Fruit fly (Drosophila melanogaster) whole organism, embryonic: Measurements from ENCODE around the gene CG13258.

Experiments
- ATbp ChIP-seq: fragments of 200-800 bp; sonication (Bioruptor generic); optimal IDR thresholded peaks from 2 replicates; lab custom pipeline; 2017; ENCODE audit warnings: missing biosample characterization, mild to moderate bottlenecking, missing genetic modification characterization, missing genetic modification reagents
- Atf3 ChIP-seq: fragments of 200-800 bp; sonication (Bioruptor generic); optimal IDR thresholded peaks from 3 replicates; lab custom pipeline; 2016; ENCODE audit warnings: missing biosample characterization, missing genetic modification characterization
- Atf6 ChIP-seq: fragments of 200-800 bp; sonication (Bioruptor generic); IDR thresholded peaks from 2 replicates; pipeline ENCODE4 v1.3.6; 2022; ENCODE audit warnings: missing biosample characterization, missing genetic modification characterization
- BEAF-32 ChIP-seq: fragments of 200-800 bp; sonication (Bioruptor generic); optimal IDR thresholded peaks from 3 replicates; lab custom pipeline; 2017; ENCODE audit warnings: missing biosample characterization, missing genetic modification characterization, mild to moderate bottlenecking, moderate library complexity, missing genetic modification reagents
- Bgb ChIP-seq: fragments of 200-800 bp; sonication (Bioruptor generic); IDR thresholded peaks from 2 replicates; pipeline ENCODE4 v1.3.6; 2022; ENCODE audit warnings: missing biosample characterization, missing genetic modification characterization; ENCODE audit not compliant: partially characterized antibody
- CG10321 ChIP-seq: fragments of 200-800 bp; sonication (Bioruptor generic); IDR thresholded peaks from 2 replicates; pipeline ENCODE4 v1.3.6; 2022; ENCODE audit warnings: missing biosample characterization, missing genetic modification characterization
- CG12155 ChIP-seq: fragments of 200-800 bp; sonication (Bioruptor generic); optimal IDR thresholded peaks from 3 replicates; lab custom pipeline; 2016; ENCODE audit warnings: missing biosample characterization, missing genetic modification characterization
- CG13296 ChIP-seq: fragments of 200-800 bp; sonication (Bioruptor generic); optimal IDR thresholded peaks from 3 replicates; lab custom pipeline; 2018; ENCODE audit warnings: missing biosample characterization, mild to moderate bottlenecking, missing genetic modification characterization
- CG13424 ChIP-seq: fragments of 200-800 bp; sonication (Bioruptor generic); optimal IDR thresholded peaks from 2 replicates; lab custom pipeline; 2019; ENCODE audit warnings: missing biosample characterization, mild to moderate bottlenecking, missing genetic modification characterization, moderate library complexity
- CG13775 ChIP-seq: fragments of 200-800 bp; sonication (Bioruptor generic); optimal IDR thresholded peaks from 3 replicates; lab custom pipeline; 2017; ENCODE audit warnings: missing biosample characterization, mild to moderate bottlenecking, missing genetic modification characterization
- CG14014 ChIP-seq: fragments of 200-800 bp; sonication (Bioruptor generic); IDR thresholded peaks from 2 replicates; pipeline ENCODE4 v1.3.6; 2022; ENCODE audit warnings: missing biosample characterization, missing genetic modification characterization
- CG1602 ChIP-seq: fragments of 200-800 bp; sonication (Bioruptor generic); optimal IDR thresholded peaks from 3 replicates; lab custom pipeline; 2016; ENCODE audit warnings: missing biosample characterization, missing genetic modification characterization
- CG17328 ChIP-seq: fragments of 200-800 bp; sonication (Bioruptor generic); IDR thresholded peaks from 2 replicates; pipeline ENCODE4 v1.3.6; 2022; ENCODE audit warnings: missing biosample characterization, missing genetic modification characterization
- CG1792 ChIP-seq: fragments of 200-800 bp; sonication (Bioruptor generic); optimal IDR thresholded peaks from 2 replicates; lab custom pipeline; 2016; ENCODE audit warnings: missing biosample characterization, missing genetic modification characterization
- CG18619 ChIP-seq: fragments of 200-800 bp; sonication (Bioruptor generic); optimal IDR thresholded peaks from 3 replicates; lab custom pipeline; 2017; ENCODE audit warnings: missing biosample characterization, mild to moderate bottlenecking, missing genetic modification characterization
- CG2120 ChIP-seq: fragments of 200-800 bp; sonication (Bioruptor generic); optimal IDR thresholded peaks from 3 replicates; lab custom pipeline; 2016; ENCODE audit warnings: missing biosample characterization, missing genetic modification characterization
- CG3065 ChIP-seq: fragments of 200-800 bp; sonication (Bioruptor generic); optimal IDR thresholded peaks from 2 replicates; lab custom pipeline; 2016; ENCODE audit warnings: missing biosample characterization, missing genetic modification characterization
- CG31388 ChIP-seq: fragments of 200-800 bp; sonication (Bioruptor generic); optimal IDR thresholded peaks from 2 replicates; lab custom pipeline; 2016; ENCODE audit warnings: missing biosample characterization, missing genetic modification characterization
- CG7745 ChIP-seq: fragments of 200-800 bp; sonication (Bioruptor generic); optimal IDR thresholded peaks from 2 replicates; lab custom pipeline; 2018; ENCODE audit warnings: missing biosample characterization, mild to moderate bottlenecking, missing genetic modification characterization, moderate library complexity
- CG7839 ChIP-seq: fragments of 200-800 bp; sonication (Bioruptor generic); optimal IDR thresholded peaks from 3 replicates; lab custom pipeline; 2018; ENCODE audit warnings: missing biosample characterization, mild to moderate bottlenecking, missing genetic modification characterization, moderate library complexity
- CG9609 ChIP-seq: fragments of 200-800 bp; sonication (Bioruptor generic); optimal IDR thresholded peaks from 3 replicates; lab custom pipeline; 2016; ENCODE audit warnings: missing biosample characterization, missing genetic modification characterization
- CG9797 ChIP-seq: fragments of 200-800 bp; sonication (Bioruptor generic); optimal IDR thresholded peaks from 3 replicates; lab custom pipeline; 2018; ENCODE audit warnings: missing biosample characterization, mild to moderate bottlenecking, missing genetic modification characterization
- Fer2 ChIP-seq: fragments of 200-800 bp; sonication (Bioruptor generic); optimal IDR thresholded peaks from 2 replicates; lab custom pipeline; 2018; ENCODE audit warnings: missing biosample characterization, mild to moderate bottlenecking, missing genetic modification characterization, moderate library complexity
- HLHmδ ChIP-seq: fragments of 200-800 bp; sonication (Bioruptor generic); optimal IDR thresholded peaks from 2 replicates; lab custom pipeline; 2018; ENCODE audit warnings: missing biosample characterization, mild to moderate bottlenecking, missing genetic modification characterization, moderate library complexity
- Hr39 ChIP-seq: fragments of >200 bp; optimal IDR thresholded peaks from 2 replicates; lab custom pipeline; 2017
- Hsf ChIP-seq: fragments of 200-800 bp; sonication (Bioruptor generic); optimal IDR thresholded peaks from 3 replicates; lab custom pipeline; 2016; ENCODE audit warnings: missing biosample characterization, missing genetic modification characterization
- MTF-1 ChIP-seq: fragments of 200-800 bp; sonication (Bioruptor generic); optimal IDR thresholded peaks from 2 replicates; lab custom pipeline; 2018; ENCODE audit warnings: missing biosample characterization, mild to moderate bottlenecking, missing genetic modification characterization, borderline replicate concordance
- Nf-YC ChIP-seq: fragments of 200-800 bp; optimal IDR thresholded peaks from 3 replicates; lab custom pipeline; 2019; ENCODE audit warnings: missing biosample characterization, mild to moderate bottlenecking, missing genetic modification characterization, moderate library complexity
- PHDP ChIP-seq: fragments of 200-800 bp; sonication (Bioruptor generic); optimal IDR thresholded peaks from 3 replicates; lab custom pipeline; 2018; ENCODE audit warnings: missing biosample characterization, mild to moderate bottlenecking, missing genetic modification characterization, moderate library complexity
- Sox102F ChIP-seq: fragments of 200-800 bp; sonication (Bioruptor generic); optimal IDR thresholded peaks from 2 replicates; lab custom pipeline; 2018; ENCODE audit warnings: missing biosample characterization, mild to moderate bottlenecking, missing genetic modification characterization, moderate library complexity
- Ssrp ChIP-seq: fragments of 200-800 bp; sonication (Bioruptor generic); optimal IDR thresholded peaks from 2 replicates; lab custom pipeline; 2018; ENCODE audit warnings: missing biosample characterization, mild to moderate bottlenecking, missing genetic modification characterization, moderate library complexity
- Taf1 ChIP-seq: fragments of 200-800 bp; sonication (Bioruptor generic); IDR thresholded peaks from 2 replicates; pipeline ENCODE4 v1.3.6; 2022; ENCODE audit warnings: missing biosample characterization, missing genetic modification characterization
- Xbp1 ChIP-seq: fragments of 200-800 bp; sonication (Bioruptor generic); optimal IDR thresholded peaks from 3 replicates; lab custom pipeline; 2016; ENCODE audit warnings: missing biosample characterization, mild to moderate bottlenecking, missing genetic modification characterization
- aop ChIP-seq: fragments of 200-800 bp; sonication (Bioruptor generic); IDR thresholded peaks from 2 replicates; pipeline ENCODE4 v1.3.6; 2022; ENCODE audit warnings: missing biosample characterization, missing genetic modification characterization
- bab2 ChIP-seq: fragments of 200-800 bp; sonication (Bioruptor generic); optimal IDR thresholded peaks from 2 replicates; lab custom pipeline; 2016; ENCODE audit warnings: missing biosample characterization, missing genetic modification characterization
- chm ChIP-seq: fragments of 200-800 bp; sonication (Bioruptor generic); IDR thresholded peaks from 2 replicates; pipeline ENCODE4 v1.3.6; 2022; ENCODE audit warnings: missing biosample characterization, missing genetic modification characterization
- emc ChIP-seq: fragments of 200-800 bp; sonication (Bioruptor generic); optimal IDR thresholded peaks from 2 replicates; lab custom pipeline; 2016; ENCODE audit warnings: missing biosample characterization, missing genetic modification characterization
- ewg ChIP-seq: fragments of 200-800 bp; sonication (Bioruptor generic); optimal IDR thresholded peaks from 3 replicates; lab custom pipeline; 2017; ENCODE audit warnings: mild to moderate bottlenecking, missing biosample characterization, missing genetic modification reagents, missing genetic modification characterization
- fd64A ChIP-seq: fragments of 200-800 bp; sonication (Bioruptor generic); optimal IDR thresholded peaks from 3 replicates; lab custom pipeline; 2018; ENCODE audit warnings: missing biosample characterization, mild to moderate bottlenecking, missing genetic modification characterization
- grn ChIP-seq: fragments of 200-800 bp; sonication (Bioruptor generic); optimal IDR thresholded peaks from 3 replicates; lab custom pipeline; 2017; ENCODE audit warnings: missing biosample characterization, missing genetic modification characterization
- jumu ChIP-seq: fragments of 200-800 bp; sonication (Bioruptor generic); optimal IDR thresholded peaks from 3 replicates; lab custom pipeline; 2016; ENCODE audit warnings: missing biosample characterization, missing genetic modification characterization
- lab ChIP-seq: fragments of 200-800 bp; sonication (Bioruptor generic); optimal IDR thresholded peaks from 3 replicates; lab custom pipeline; 2017; ENCODE audit warnings: missing biosample characterization, missing genetic modification characterization, mild to moderate bottlenecking, moderate library complexity, missing genetic modification reagents
- maf-S ChIP-seq: fragments of 200-800 bp; sonication (Bioruptor generic); optimal IDR thresholded peaks from 2 replicates; lab custom pipeline; 2016; ENCODE audit warnings: missing biosample characterization, missing genetic modification characterization
- rib ChIP-seq: fragments of 200-800 bp; sonication (Bioruptor generic); IDR thresholded peaks from 2 replicates; pipeline ENCODE4 v1.3.6; 2022; ENCODE audit warnings: missing biosample characterization, missing genetic modification characterization
- slou ChIP-seq: fragments of 200-800 bp; sonication (Bioruptor generic); optimal IDR thresholded peaks from 3 replicates; lab custom pipeline; 2016; ENCODE audit warnings: missing biosample characterization, missing genetic modification characterization
- sqz ChIP-seq: fragments of 200-800 bp; sonication (Bioruptor generic); optimal IDR thresholded peaks from 3 replicates; lab custom pipeline; 2018; ENCODE audit warnings: missing biosample characterization, mild to moderate bottlenecking, missing genetic modification characterization
- sr ChIP-seq: fragments of 200-800 bp; sonication (Bioruptor generic); IDR thresholded peaks from 3 replicates; pipeline ENCODE4 v1.3.6; 2022; ENCODE audit warnings: missing biosample characterization, missing genetic modification characterization
- tll ChIP-seq, 2 experiments: fragments of 200-800 bp in 1 of 2; fragments of >200 bp in 1 of 2; sonication (Bioruptor generic) in 1 of 2; optimal IDR thresholded peaks; 2 replicates each; lab custom pipeline; 2017 to 2019; ENCODE audit warnings: missing biosample characterization in 2 of 2, missing genetic modification characterization in 2 of 2, mild to moderate bottlenecking in 1 of 2, moderate library complexity in 1 of 2
- trem ChIP-seq: fragments of 200-800 bp; optimal IDR thresholded peaks from 3 replicates; lab custom pipeline; 2019; ENCODE audit warnings: missing biosample characterization, mild to moderate bottlenecking, missing genetic modification characterization, moderate library complexity
- tx ChIP-seq: fragments of 200-800 bp; sonication (Bioruptor generic); optimal IDR thresholded peaks from 2 replicates; lab custom pipeline; 2016; ENCODE audit warnings: missing biosample characterization, missing genetic modification characterization
- unpg ChIP-seq: fragments of 200-800 bp; sonication (Bioruptor generic); optimal IDR thresholded peaks from 3 replicates; lab custom pipeline; 2018; ENCODE audit warnings: missing biosample characterization, mild to moderate bottlenecking, missing genetic modification characterization, moderate library complexity

The CG13258 gene

dm6 chr2L:16272730-16273129 is 20.1 kb downstream of the CG13258 start (continued):
- no peak for TF ChIP-seq CG31388 (GFP tag; lab: Kevin White, UChicago)
- no peak for TF ChIP-seq slou (GFP tag; lab: Kevin White, UChicago)
- peak; percentile 16 for TF ChIP-seq unpg (GFP tag; lab: Kevin White, UChicago)
- no peak for TF ChIP-seq Taf1 (GFP tag; lab: Robert Waterston, UW)
- TF ChIP-seq sr: no peak; the same call in 2 of the 3 replicates
- peak; percentile 31 for TF ChIP-seq CG18619 (GFP tag; lab: Kevin White, UChicago)
- TF ChIP-seq CG9609 (GFP tag; lab: Kevin White, UChicago): no peak
- no peak for TF ChIP-seq Bgb
- no peak for TF ChIP-seq jumu (GFP tag; lab: Kevin White, UChicago)
- TF ChIP-seq CG7745 (tag; lab: Kevin White, UChicago): peak; percentile 93
- no peak for TF ChIP-seq CG12155 (GFP tag; lab: Kevin White, UChicago)
- no peak for TF ChIP-seq emc
- no peak for TF ChIP-seq tx (GFP tag; lab: Kevin White, UChicago)
- no peak for TF ChIP-seq CG9797
- TF ChIP-seq lab (GFP tag; lab: Kevin White, UChicago): peak; percentile 80
- no peak for TF ChIP-seq Ssrp
- TF ChIP-seq BEAF-32 (GFP tag; lab: Kevin White, UChicago): no peak
- TF ChIP-seq trem (tag; lab: Kevin White, UChicago): no peak
- no peak for TF ChIP-seq CG7839 (tag; lab: Kevin White, UChicago)
- TF ChIP-seq ATbp (GFP tag; lab: Kevin White, UChicago): peak; percentile 83
- no peak for TF ChIP-seq CG10321 (GFP tag; lab: Robert Waterston, UW)
- TF ChIP-seq CG2120 (GFP tag; lab: Kevin White, UChicago): no peak
- TF ChIP-seq grn (GFP tag; lab: Kevin White, UChicago): peak; percentile 23
- TF ChIP-seq Sox102F (GFP tag; lab: Kevin White, UChicago): no peak
- TF ChIP-seq CG14014: peak; percentile 46; the same call in 1 of the 2 replicates
- TF ChIP-seq sqz (GFP tag; lab: Kevin White, UChicago): no peak
- TF ChIP-seq ewg (GFP tag; lab: Kevin White, UChicago): no peak
- TF ChIP-seq Atf6 (GFP tag; lab: Robert Waterston, UW): peak; percentile 39; the same call in 1 of the 2 replicates
- no peak for TF ChIP-seq CG1602 (GFP tag; lab: Kevin White, UChicago)
- TF ChIP-seq Xbp1 (GFP tag; lab: Kevin White, UChicago): no peak
- TF ChIP-seq CG13424 (tag; lab: Kevin White, UChicago): peak; percentile 13
- no peak for TF ChIP-seq CG13775 (GFP tag; lab: Kevin White, UChicago)
- 0 out of 2 replicates have a peak, but pooled peaks have one; percentile 31 for TF ChIP-seq CG17328 (GFP tag; lab: Robert Waterston, UW)
- no peak for TF ChIP-seq CG1792 (GFP tag; lab: Kevin White, UChicago)
- TF ChIP-seq CG3065 (GFP tag; lab: Kevin White, UChicago): no peak
- peak; percentile 71 for TF ChIP-seq CG13296
- TF ChIP-seq maf-S (GFP tag; lab: Kevin White, UChicago): no peak
- no peak for TF ChIP-seq bab2
- TF ChIP-seq Fer2: peak; percentile 12
- no peak for TF ChIP-seq Hsf (GFP tag; lab: Kevin White, UChicago)
- no peak for TF ChIP-seq tll (GFP tag; optimal IDR thresholded peaks at IDR 0.05; lab: Kevin White, UChicago)
- peak; percentile 39; the same call in 1 of the 2 replicates for TF ChIP-seq chm (GFP tag; lab: Robert Waterston, UW)
- TF ChIP-seq PHDP (tag; lab: Kevin White, UChicago): peak; percentile 52
- no peak for TF ChIP-seq aop (GFP tag; lab: Robert Waterston, UW)
- peak; percentile 62 for TF ChIP-seq fd64A (GFP tag; lab: Kevin White, UChicago)
- TF ChIP-seq MTF-1 (GFP tag; lab: Kevin White, UChicago): peak; percentile 63
- peak; percentile 15 for TF ChIP-seq HLHmδ
- TF ChIP-seq Hr39 (lab: Kevin White, UChicago): no peak
- TF ChIP-seq Atf3 (GFP tag; lab: Kevin White, UChicago): no peak
- TF ChIP-seq rib (GFP tag; lab: Robert Waterston, UW): no peak
- no peak for TF ChIP-seq Nf-YC (tag; lab: Kevin White, UChicago)
